Fruit fly (Drosophila melanogaster): ENCODE measurements around the gene Sf3a1.

Sf3a1 gene

dm6 chr3R:16957759-16958536 is 44.2 kb downstream of the Sf3a1 start (continued):
- TF ChIP-seq p53 (GFP tag; optimal IDR thresholded peaks at IDR 0.05) = no peak
- peak; percentile 90 for TF ChIP-seq Abd-B (GFP tag; optimal IDR thresholded peaks at IDR 0.05)
- peak; percentile 77 for TF ChIP-seq Vsx1 (GFP tag; optimal IDR thresholded peaks at IDR 0.05)
- peak; percentile 80 for TF ChIP-seq Xrp1 (GFP tag; IDR thresholded peaks at IDR 0.05)
- no peak for TF ChIP-seq Neu2 (GFP tag; optimal IDR thresholded peaks at IDR 0.05; ENCODE audit: borderline replicate concordance)
- peak; percentile 23; the same call in 1 of the 2 replicates for TF ChIP-seq Adf1 (GFP tag; IDR thresholded peaks at IDR 0.05)
- peak in 1 of 2 experiments; percentile 38 for TF ChIP-seq chif (GFP tag; optimal IDR thresholded peaks at IDR 0.05)
- TF ChIP-seq CG2202 (tag; optimal IDR thresholded peaks at IDR 0.05) = peak; percentile 67
- no peak for TF ChIP-seq CG34376 (GFP tag; optimal IDR thresholded peaks at IDR 0.05)
- peak; percentile 4 for TF ChIP-seq pros (GFP tag; optimal IDR thresholded peaks at IDR 0.05)
- peak; percentile 6; the same call in 1 of the 3 replicates for TF ChIP-seq gce (GFP tag; IDR thresholded peaks at IDR 0.05)
- TF ChIP-seq CG31388 (GFP tag; optimal IDR thresholded peaks at IDR 0.05) = peak; percentile 24
- TF ChIP-seq crc (GFP tag; optimal IDR thresholded peaks at IDR 0.05) = no peak
- TF ChIP-seq CG12071 (GFP tag; optimal IDR thresholded peaks at IDR 0.05) = no peak
- TF ChIP-seq toy (GFP tag; IDR thresholded peaks at IDR 0.05) = no peak
- TF ChIP-seq CG14441 (GFP tag; IDR thresholded peaks at IDR 0.05) = peak; percentile 42; the same call in 1 of the 2 replicates
- no peak for TF ChIP-seq cg (GFP tag; optimal IDR thresholded peaks at IDR 0.05)
- TF ChIP-seq run (tag; optimal IDR thresholded peaks at IDR 0.05) = peak; percentile 52
- TF ChIP-seq CG18619 (GFP tag; optimal IDR thresholded peaks at IDR 0.05) = peak; percentile 91
- peak; percentile 38; the same call in 1 of the 3 replicates for TF ChIP-seq Optix (GFP tag; IDR thresholded peaks at IDR 0.05)
- no peak for TF ChIP-seq pfk (GFP tag; optimal IDR thresholded peaks at IDR 0.05)
- peak; percentile 84 for TF ChIP-seq D19A (tag; optimal IDR thresholded peaks at IDR 0.05)
- peak; percentile 40; the same call in 1 of the 3 replicates for TF ChIP-seq Opbp (GFP tag; IDR thresholded peaks at IDR 0.05; ENCODE audit: partially characterized antibody)
- TF ChIP-seq vnd (GFP tag; IDR thresholded peaks at IDR 0.05; ENCODE audit: partially characterized antibody) = no peak
- no peak for TF ChIP-seq eyg (GFP tag; optimal IDR thresholded peaks at IDR 0.05)
- TF ChIP-seq sim (GFP tag; IDR thresholded peaks at IDR 0.05) = no peak
- TF ChIP-seq CG11398 (GFP tag; optimal IDR thresholded peaks at IDR 0.05) = no peak
- TF ChIP-seq Max (GFP tag; optimal IDR thresholded peaks at IDR 0.05) = no peak
- no peak for TF ChIP-seq her (GFP tag; optimal IDR thresholded peaks at IDR 0.05)
- TF ChIP-seq schlank (tag; optimal IDR thresholded peaks at IDR 0.05) = no peak
- TF ChIP-seq CG10366 (GFP tag; IDR thresholded peaks at IDR 0.05) = peak; percentile 65
- no peak; the same call in 2 of the 3 replicates for TF ChIP-seq Mrtf (GFP tag; IDR thresholded peaks at IDR 0.05)
- TF ChIP-seq C15 (GFP tag; IDR thresholded peaks at IDR 0.05) = 0 out of 3 replicates have a peak, but pooled peaks have one; percentile 18
- TF ChIP-seq hth (optimal IDR thresholded peaks at IDR 0.05) = no peak
- no peak for TF ChIP-seq CG12236 (GFP tag; optimal IDR thresholded peaks at IDR 0.05)
- TF ChIP-seq Blimp-1 (GFP tag; optimal IDR thresholded peaks at IDR 0.05) = peak; percentile 80
- no peak for TF ChIP-seq CG4282 (GFP tag; optimal IDR thresholded peaks at IDR 0.05)
- peak; percentile 47; the same call in 1 of the 2 replicates for TF ChIP-seq Bgb (GFP tag; IDR thresholded peaks at IDR 0.05; ENCODE audit: partially characterized antibody)
- peak; percentile 71 for TF ChIP-seq NfI (GFP tag; optimal IDR thresholded peaks at IDR 0.05)
- TF ChIP-seq tgo (GFP tag; IDR thresholded peaks at IDR 0.05) = peak; percentile 73
- peak; percentile 82 for TF ChIP-seq lab (GFP tag; optimal IDR thresholded peaks at IDR 0.05)
- peak; percentile 24 for TF ChIP-seq CG12769 (tag; optimal IDR thresholded peaks at IDR 0.05)
- no peak for TF ChIP-seq MESR4 (GFP tag; optimal IDR thresholded peaks at IDR 0.05)
- peak; percentile 68 for TF ChIP-seq HLH3B (GFP tag; IDR thresholded peaks at IDR 0.05)
- TF ChIP-seq CG17385 (GFP tag; optimal IDR thresholded peaks at IDR 0.05) = peak; percentile 80
- no peak for TF ChIP-seq vfl (GFP tag; optimal IDR thresholded peaks at IDR 0.05)
- TF ChIP-seq CG15269 (tag; optimal IDR thresholded peaks at IDR 0.05) = peak; percentile 84
- TF ChIP-seq Tbp (GFP tag; optimal IDR thresholded peaks at IDR 0.05) = no peak
- TF ChIP-seq tup (GFP tag; optimal IDR thresholded peaks at IDR 0.05) = no peak
